Worm (Caenorhabditis elegans) whole organism, L3 larva: ENCODE measurements around the gene dsb-1.

Experiments
- ama-1 ChIP-seq: fragments of 150-350 bp; optimal IDR thresholded peaks from 2 replicates; lab custom pipeline; 2018
- fos-1 ChIP-seq: fragments of 150-350 bp; optimal IDR thresholded peaks from 2 replicates; lab custom pipeline; 2014; ENCODE audit warnings: missing biosample characterization, missing genetic modification characterization
- pha-4 ChIP-seq: fragments of 150-350 bp; optimal IDR thresholded peaks from 2 replicates; lab custom pipeline; 2014; ENCODE audit warnings: missing biosample characterization, missing genetic modification reagents, missing genetic modification characterization

ce11 chrIV:12366571-12366970, 42.2 kb upstream of the dsb-1 start:
- TF ChIP-seq fos-1 (tag; lab: Kevin White, UChicago), result no peak
- TF ChIP-seq pha-4 (tag; lab: Kevin White, UChicago), result no peak
- TF ChIP-seq ama-1 (lab: Kevin White, UChicago), result no peak
